Worm (Caenorhabditis elegans) whole organism, L4 larva: ENCODE data around the gene F31E8.5.

Experiments
- ama-1 ChIP-seq: fragments of 150-350 bp; optimal IDR thresholded peaks from 2 replicates; lab custom pipeline; 2014; ENCODE audit warnings: inconsistent platforms, mixed read lengths
- lin-1 ChIP-seq: fragments of 200-800 bp; sonication (Bioruptor generic); IDR thresholded peaks from 2 replicates; pipeline ENCODE4 v1.3.6; 2022; ENCODE audit warnings: missing genetic modification reagents, missing genetic modification characterization, missing compliant biosample characterization
- sdz-12 ChIP-seq: fragments of 200-800 bp; sonication (Bioruptor generic); optimal IDR thresholded peaks from 2 replicates; lab custom pipeline; 2018; ENCODE audit warnings: mild to moderate bottlenecking, missing genetic modification characterization, missing compliant biosample characterization

F31E8.5 gene

DNA sequence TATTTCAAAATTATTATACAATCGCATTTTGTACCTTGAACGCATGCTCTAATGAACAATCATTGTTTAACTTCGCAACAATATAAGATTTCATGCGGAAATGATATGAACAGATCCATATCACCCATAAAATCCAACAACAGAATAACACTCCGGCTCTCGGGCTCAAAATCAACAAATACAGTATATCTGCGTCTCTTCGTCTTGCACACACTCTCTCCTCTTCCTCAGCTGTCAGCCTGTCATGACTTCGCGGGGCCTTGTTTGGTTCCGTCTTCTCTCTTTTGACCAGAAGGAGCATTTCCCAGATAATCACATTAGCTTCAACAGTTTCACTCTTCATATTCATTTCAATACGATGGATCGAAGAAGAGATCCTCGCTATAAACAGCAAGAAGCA is 50.8 kb downstream of the F31E8.5 start, which contains the start of gene F41G3.3:
TSS of gene F41G3.3 (plus strand) at position 301 of the 400 bp plus-strand sequence.
- TF ChIP-seq sdz-12 (no peak), ama-1 (no peak), lin-1 (GFP tag; lab: Robert Waterston, UW) (no peak)
